Worm (Caenorhabditis elegans) whole organism, L1 larva: ENCODE data around the gene C56C10.9.

Source experiments
- fkh-8 ChIP-seq: sonication (generic microtip); optimal IDR thresholded peaks from 2 replicates; lab custom pipeline; 2016; ENCODE audit warnings: mild to moderate bottlenecking, missing genetic modification characterization, missing compliant biosample characterization
- jun-1 ChIP-seq: fragments of 150-350 bp; optimal IDR thresholded peaks from 2 replicates; lab custom pipeline; 2014; ENCODE audit warnings: missing biosample characterization, missing genetic modification reagents, missing genetic modification characterization
- lsy-2 ChIP-seq, 2 experiments: fragments of 150-350 bp; optimal IDR thresholded peaks; 2 replicates each; lab custom pipeline; 2014; ENCODE audit warnings: missing biosample characterization in 2 of 2, missing genetic modification characterization in 2 of 2
- mep-1 ChIP-seq: fragments of 150-350 bp; optimal IDR thresholded peaks from 2 replicates; lab custom pipeline; 2014; ENCODE audit warnings: missing biosample characterization, missing genetic modification characterization
- nhr-28 ChIP-seq: fragments of 150-350 bp; optimal IDR thresholded peaks from 2 replicates; lab custom pipeline; 2014; ENCODE audit warnings: missing biosample characterization, missing genetic modification characterization
- nhr-76 ChIP-seq: sonication (generic microtip); optimal IDR thresholded peaks from 2 replicates; lab custom pipeline; 2017; ENCODE audit warnings: missing biosample characterization, missing genetic modification characterization
- nhr-77 ChIP-seq: fragments of 150-350 bp; optimal IDR thresholded peaks from 2 replicates; lab custom pipeline; 2014; ENCODE audit warnings: missing biosample characterization, missing genetic modification characterization
- nhr-84 ChIP-seq: sonication (generic microtip); optimal IDR thresholded peaks from 2 replicates; lab custom pipeline; 2017; ENCODE audit warnings: missing biosample characterization, missing genetic modification characterization
- skn-1 ChIP-seq: fragments of 150-350 bp; optimal IDR thresholded peaks from 2 replicates; lab custom pipeline; 2014; ENCODE audit warnings: missing biosample characterization, missing genetic modification characterization

DNA sequence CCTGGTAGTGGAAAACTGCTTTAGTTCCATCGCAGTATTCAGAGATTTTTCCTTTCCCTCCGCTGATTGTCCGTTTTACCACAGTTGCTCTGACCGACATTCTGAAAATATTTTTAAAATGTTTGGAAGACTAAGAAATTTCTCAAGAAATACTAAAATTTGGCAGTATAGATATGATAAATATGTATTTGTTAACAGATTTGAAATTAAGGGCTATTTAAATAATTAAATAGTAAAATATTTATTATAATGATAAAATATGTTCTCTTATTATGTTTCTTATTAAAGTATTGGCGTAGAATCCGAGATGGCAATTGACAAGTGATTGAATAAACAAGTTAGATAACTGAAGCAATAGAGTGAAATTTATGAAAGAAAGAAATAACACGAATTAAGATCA, 2.0 kb upstream of the C56C10.9 start, which contains the start of gene aipr-1:
- TF ChIP-seq lsy-2 (tag; optimal IDR thresholded peaks at IDR 0.05; lab: Kevin White, UChicago) (no peak), nhr-84 (tag; lab: Kevin White, UChicago) (no peak), nhr-76 (tag; lab: Kevin White, UChicago) (no peak), nhr-77 (tag; lab: Kevin White, UChicago) (no peak), nhr-28 (no peak), jun-1 (tag; lab: Kevin White, UChicago) (no peak), mep-1 (tag; lab: Kevin White, UChicago) (no peak), skn-1 (tag; lab: Kevin White, UChicago) (no peak), fkh-8 (tag; lab: Kevin White, UChicago) (no peak)
